Fruit fly (Drosophila melanogaster): ENCODE results near the gene CG42324.

dm6 chr3L:3424846-3425245, 47.4 kb upstream of the CG42324 start, which contains the start of gene sty:
- TF ChIP-seq pan (optimal IDR thresholded peaks at IDR 0.05): no peak
- TF ChIP-seq usp (GFP tag; optimal IDR thresholded peaks at IDR 0.05): no peak
- TF ChIP-seq Dll (optimal IDR thresholded peaks at IDR 0.05): no peak
